Worm (Caenorhabditis elegans): ENCODE results near the gene clec-74.
"Not testable (repeated sequence)": the region's sequence is repeated elsewhere in the genome, so short reads cannot be mapped to it uniquely, and the experiment has no call there.

clec-74 gene

DNA sequence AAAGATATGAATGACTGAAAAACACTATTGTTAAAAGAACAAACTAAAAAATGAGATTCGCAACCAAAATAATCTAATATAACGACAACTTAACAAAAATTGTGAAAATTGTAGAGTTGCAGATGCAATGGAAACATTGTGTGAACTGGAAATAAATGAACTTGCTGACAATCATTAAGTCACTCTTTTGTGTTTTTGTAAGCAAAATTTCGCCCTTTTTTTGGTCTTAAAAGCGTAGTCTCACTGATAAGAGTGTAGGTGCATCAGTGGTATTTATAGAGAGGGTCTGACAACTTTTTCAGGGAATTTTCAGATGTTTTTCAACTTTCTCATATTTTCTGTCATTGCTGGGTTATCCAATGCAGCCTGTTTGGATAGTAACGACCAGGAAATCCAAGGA lies 30.7 kb upstream of the clec-74 start, which contains the start of gene clec-68:
Gene clec-68, plus strand, starts transcription at position 301 of the 400 bp plus-strand sequence.
- no peak for TF ChIP-seq nhr-28 (tag; optimal IDR thresholded peaks at IDR 0.05)
- no peak for TF ChIP-seq unc-62 (GFP tag; optimal IDR thresholded peaks at IDR 0.05)
- no peak for TF ChIP-seq lin-15B (tag; optimal IDR thresholded peaks at IDR 0.05)
- TF ChIP-seq nhr-11 (tag; optimal IDR thresholded peaks at IDR 0.05) = no peak
- no peak for TF ChIP-seq hmg-11 (tag; optimal IDR thresholded peaks at IDR 0.05)

- not testable (repeated sequence) for TF ChIP-seq fkh-10 (GFP tag; optimal IDR thresholded peaks at IDR 0.05); R02D3.7 (tag; optimal IDR thresholded peaks at IDR 0.05); nfya-1 (tag; optimal IDR thresholded peaks at IDR 0.05; ENCODE audit: insufficient read depth)
Measured at ce11 chrIV:3932408-3932807, 24.4 kb upstream of the clec-74 start, which contains the start of gene clec-70. Gene clec-70 (plus strand): TSS chrIV:3932708.

DNA sequence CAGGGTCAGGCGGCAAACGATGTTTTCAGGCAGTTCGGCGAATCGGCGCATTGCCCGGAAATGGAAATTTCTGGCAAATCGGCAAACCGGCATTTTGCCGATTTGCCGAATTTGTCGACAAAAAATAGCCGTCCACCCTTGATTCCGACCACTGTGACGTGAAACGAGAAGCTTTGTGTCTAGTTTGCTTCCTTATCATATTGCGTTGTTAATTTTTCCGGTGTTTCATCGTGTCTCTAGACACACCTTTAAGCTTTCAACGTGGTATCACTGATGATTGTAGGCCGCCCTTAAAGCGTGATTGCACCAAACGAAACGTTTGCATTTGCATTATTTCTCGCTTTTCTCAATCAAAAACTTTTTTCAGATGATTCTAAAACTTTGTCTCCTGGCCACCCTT lies 19.7 kb upstream of the clec-74 start, which contains the start of gene clec-71:
Gene clec-71, plus strand, starts transcription at position 362 of the 400 bp plus-strand sequence.
- TF ChIP-seq nhr-25 (tag; optimal IDR thresholded peaks at IDR 0.05) (no peak), elt-2 (tag; optimal IDR thresholded peaks at IDR 0.05) (peak; percentile 6), pqm-1 (tag; optimal IDR thresholded peaks at IDR 0.05) (no peak)

- peak; percentile 49 for TF ChIP-seq elt-2 (tag; optimal IDR thresholded peaks at IDR 0.05)
- TF ChIP-seq aly-2 (tag; optimal IDR thresholded peaks at IDR 0.05) = no peak
- TF ChIP-seq pqm-1 (tag; optimal IDR thresholded peaks at IDR 0.05) = peak; percentile 22
Measured at ce11 chrIV:3941658-3942328, 15.0 kb upstream of the clec-74 start, which contains the start of gene clec-174. Gene clec-174 (minus strand): TSS chrIV:3941708.

DNA sequence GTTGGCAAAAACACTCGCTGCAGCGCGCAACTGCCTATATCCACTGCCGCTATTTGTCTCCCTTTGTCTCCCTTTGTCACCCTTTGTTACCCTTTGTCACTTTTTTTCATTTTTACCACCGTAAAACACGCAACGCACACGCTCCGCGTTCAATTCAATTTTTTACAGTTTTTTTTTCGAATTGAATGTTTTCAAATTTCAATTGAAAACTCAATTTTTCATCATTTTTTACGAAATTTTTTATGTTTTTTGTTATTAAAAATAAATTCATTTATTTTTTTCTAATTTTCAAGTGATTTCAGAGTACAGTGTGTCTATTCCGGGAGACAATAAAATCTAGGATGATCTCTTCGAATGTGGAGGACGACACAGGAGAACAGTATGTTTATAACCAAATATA lies 13.8 kb upstream of the clec-74 start, which contains the start of gene Y46C8AL.11:
Gene Y46C8AL.11, plus strand, starts transcription at position 301 of the 400 bp plus-strand sequence.
- no peak for TF ChIP-seq zag-1 (tag; optimal IDR thresholded peaks at IDR 0.05)
- TF ChIP-seq unc-62 (GFP tag; optimal IDR thresholded peaks at IDR 0.05) = no peak
- TF ChIP-seq daf-12 (tag; optimal IDR thresholded peaks at IDR 0.05) = no peak
- no peak for TF ChIP-seq pha-4 (tag; optimal IDR thresholded peaks at IDR 0.05)
- no peak for TF ChIP-seq nhr-76 (tag; optimal IDR thresholded peaks at IDR 0.05)
- no peak for TF ChIP-seq eor-1 (tag; optimal IDR thresholded peaks at IDR 0.05)
- no peak for TF ChIP-seq nhr-43 (tag; optimal IDR thresholded peaks at IDR 0.05; ENCODE audit: poor library complexity, severe bottlenecking)
- TF ChIP-seq ZK546.5 (tag; optimal IDR thresholded peaks at IDR 0.05) = no peak
- TF ChIP-seq fkh-10 (GFP tag; optimal IDR thresholded peaks at IDR 0.05) = no peak
- TF ChIP-seq lin-39 (tag; optimal IDR thresholded peaks at IDR 0.05) = no peak
- no peak for TF ChIP-seq lin-15B (tag; optimal IDR thresholded peaks at IDR 0.05)
- TF ChIP-seq ztf-4 (tag; optimal IDR thresholded peaks at IDR 0.05) = no peak
- TF ChIP-seq skn-1 (tag; optimal IDR thresholded peaks at IDR 0.05) = no peak
- no peak for TF ChIP-seq ceh-82 (tag; optimal IDR thresholded peaks at IDR 0.05)

ce11 chrIV:3944459-3944858 lies 12.3 kb upstream of the clec-74 start, which contains the start of gene clec-72:
Gene clec-72 (plus strand): TSS chrIV:3944816.
- no peak for TF ChIP-seq nhr-11 (tag; optimal IDR thresholded peaks at IDR 0.05)
- peak; percentile 41 for TF ChIP-seq skn-1 (tag; optimal IDR thresholded peaks at IDR 0.05)
- TF ChIP-seq elt-2 (tag; optimal IDR thresholded peaks at IDR 0.05) = peak; percentile 98
- TF ChIP-seq hmg-11 (tag; optimal IDR thresholded peaks at IDR 0.05) = no peak
- no peak for TF ChIP-seq nhr-77 (tag; optimal IDR thresholded peaks at IDR 0.05)
- no peak for TF ChIP-seq lsy-12 (tag; optimal IDR thresholded peaks at IDR 0.05)
- peak; percentile 84 for TF ChIP-seq jun-1 (tag; optimal IDR thresholded peaks at IDR 0.05)
- peak; percentile 92 for TF ChIP-seq pqm-1 (tag; optimal IDR thresholded peaks at IDR 0.05)

- TF ChIP-seq pqm-1 (tag; optimal IDR thresholded peaks at IDR 0.05) (no peak), nhr-28 (tag; optimal IDR thresholded peaks at IDR 0.05) (no peak), nhr-25 (tag; optimal IDR thresholded peaks at IDR 0.05) (no peak), ZK546.5 (tag; optimal IDR thresholded peaks at IDR 0.05) (no peak), elt-1 (tag; optimal IDR thresholded peaks at IDR 0.05) (no peak), ztf-11 (tag; optimal IDR thresholded peaks at IDR 0.05) (no peak), fkh-2 (tag; optimal IDR thresholded peaks at IDR 0.05) (no peak), elt-3 (tag; optimal IDR thresholded peaks at IDR 0.05) (no peak), egl-27 (tag; optimal IDR thresholded peaks at IDR 0.05) (no peak), lin-15B (tag; optimal IDR thresholded peaks at IDR 0.05) (no peak)
Measured at ce11 chrIV:3956095-3956494, 710 bp upstream of the clec-74 start, which contains the start of gene clec-73. Gene clec-73 (minus strand): TSS chrIV:3956195.

Measured in whole organism, L3 larva.